Worm (Caenorhabditis elegans): ENCODE results near the gene F39E9.6.

Gene F39E9.6

DNA sequence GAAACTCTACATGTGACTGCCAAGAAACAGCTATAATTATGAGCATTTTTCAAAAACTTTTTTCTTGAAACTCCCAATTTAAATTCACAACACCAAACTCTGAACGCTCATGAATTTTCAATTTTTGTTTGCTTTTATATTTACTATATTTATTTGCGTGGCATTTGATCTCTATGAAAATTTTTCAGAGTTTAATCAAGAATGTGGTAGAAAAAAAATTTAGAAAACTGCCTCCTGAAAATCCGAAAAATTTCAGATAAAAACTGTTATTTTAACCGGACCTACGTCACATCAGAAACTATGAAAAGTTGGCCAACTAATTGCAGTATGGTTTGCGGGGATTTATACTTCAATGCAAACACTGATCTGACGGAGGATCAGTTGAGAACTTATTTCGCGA is 18.7 kb upstream of the F39E9.6 start, which contains the start of gene irld-27:
Gene irld-27, plus strand, starts transcription at position 301 of the 400 bp plus-strand sequence.
- no peak for TF ChIP-seq ceh-44 (GFP tag; IDR thresholded peaks at IDR 0.05)
- no peak for TF ChIP-seq pqm-1 (tag; optimal IDR thresholded peaks at IDR 0.05)
- no peak for TF ChIP-seq ztf-7 (tag; optimal IDR thresholded peaks at IDR 0.05)
- no peak for TF ChIP-seq F37D6.2 (tag; optimal IDR thresholded peaks at IDR 0.05)
- no peak for TF ChIP-seq tra-1 (GFP tag; IDR thresholded peaks at IDR 0.05)

DNA sequence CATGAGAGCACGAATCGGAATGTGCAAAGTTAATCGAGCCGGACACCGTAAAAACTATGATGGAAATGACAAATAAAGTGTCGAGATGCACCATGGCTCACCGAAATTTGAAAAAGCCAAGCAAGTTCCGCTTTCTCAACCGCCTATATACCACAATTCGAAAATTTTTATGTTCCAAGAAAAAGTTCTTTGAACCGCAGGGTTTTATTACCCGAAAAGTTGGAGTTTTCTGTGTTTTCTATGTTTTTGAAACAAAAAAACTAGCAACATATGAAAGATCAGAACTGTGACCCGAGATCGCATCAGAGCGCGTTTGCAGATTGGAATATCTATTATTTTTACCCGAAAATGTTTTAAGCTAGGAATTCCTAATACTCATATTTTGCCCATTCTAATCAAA is 13.8 kb upstream of the F39E9.6 start, which contains the start of gene Y46D2A.3:
Gene Y46D2A.3, minus strand, starts transcription at position 101 of the 400 bp plus-strand sequence.
- TF ChIP-seq ceh-20 (GFP tag; IDR thresholded peaks at IDR 0.05) (no peak), lsy-2 (tag; optimal IDR thresholded peaks at IDR 0.05) (no peak), dmd-8 (GFP tag; IDR thresholded peaks at IDR 0.05) (no peak), Y75B8A.6 (GFP tag; IDR thresholded peaks at IDR 0.05) (no peak), cey-2 (tag; optimal IDR thresholded peaks at IDR 0.05; ENCODE audit: borderline replicate concordance, insufficient read depth) (no peak), saeg-2 (GFP tag; IDR thresholded peaks at IDR 0.05) (no peak), zip-2 (tag; optimal IDR thresholded peaks at IDR 0.05) (no peak), set-16 (GFP tag; IDR thresholded peaks at IDR 0.05) (no peak), ceh-28 (tag; optimal IDR thresholded peaks at IDR 0.05) (no peak), mxl-2 (GFP tag; conservative IDR thresholded peaks at IDR 0.05) (no peak)

DNA sequence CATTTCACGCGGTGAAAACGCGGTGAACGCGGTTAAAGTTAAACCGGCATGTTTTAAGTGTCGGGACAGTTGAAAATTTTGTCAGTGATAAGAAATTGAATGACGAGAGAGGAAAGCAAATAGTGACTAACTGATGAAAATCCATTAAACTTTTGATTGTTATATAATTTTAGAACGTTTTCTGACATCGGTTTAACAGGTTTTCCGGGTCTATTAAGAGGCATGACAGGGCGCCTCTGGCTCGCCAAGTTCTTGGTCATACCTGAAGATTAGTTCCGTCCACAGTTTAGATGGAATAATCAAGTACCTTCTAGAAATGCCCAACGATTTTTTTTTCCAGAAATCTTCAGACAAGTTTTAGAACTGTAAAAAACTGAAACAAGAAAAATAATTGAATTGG is 9.8 kb upstream of the F39E9.6 start, which contains the start of gene Y46D2A.2:
Gene Y46D2A.2, minus strand, starts transcription at position 101 of the 400 bp plus-strand sequence.
- TF ChIP-seq aly-2 (tag; optimal IDR thresholded peaks at IDR 0.05) (no peak), duxl-1 (tag; optimal IDR thresholded peaks at IDR 0.05; ENCODE audit: poor library complexity) (no peak), mes-2 (tag; optimal IDR thresholded peaks at IDR 0.05; ENCODE audit: poor library complexity, severe bottlenecking) (no peak), aha-1 (tag) (no peak), ceh-44 (GFP tag; IDR thresholded peaks at IDR 0.05) (no peak), spr-3 (GFP tag; optimal IDR thresholded peaks at IDR 0.05) (no peak), lin-15B (tag; optimal IDR thresholded peaks at IDR 0.05) (no peak), daf-16 (GFP tag; optimal IDR thresholded peaks at IDR 0.05) (no peak), daf-16 (tag; optimal IDR thresholded peaks at IDR 0.05) (no peak), lsy-2 (tag; optimal IDR thresholded peaks at IDR 0.05) (no peak), set-16 (GFP tag; IDR thresholded peaks at IDR 0.05) (no peak), Y48G9A.11 (GFP tag; IDR thresholded peaks at IDR 0.05) (no peak), lin-38 (GFP tag; IDR thresholded peaks at IDR 0.05) (no peak), Y5F2A.4 (GFP tag; optimal IDR thresholded peaks at IDR 0.05) (no peak), zag-1 (tag; optimal IDR thresholded peaks at IDR 0.05) (no peak), mxl-2 (GFP tag; conservative IDR thresholded peaks at IDR 0.05) (no peak)

DNA sequence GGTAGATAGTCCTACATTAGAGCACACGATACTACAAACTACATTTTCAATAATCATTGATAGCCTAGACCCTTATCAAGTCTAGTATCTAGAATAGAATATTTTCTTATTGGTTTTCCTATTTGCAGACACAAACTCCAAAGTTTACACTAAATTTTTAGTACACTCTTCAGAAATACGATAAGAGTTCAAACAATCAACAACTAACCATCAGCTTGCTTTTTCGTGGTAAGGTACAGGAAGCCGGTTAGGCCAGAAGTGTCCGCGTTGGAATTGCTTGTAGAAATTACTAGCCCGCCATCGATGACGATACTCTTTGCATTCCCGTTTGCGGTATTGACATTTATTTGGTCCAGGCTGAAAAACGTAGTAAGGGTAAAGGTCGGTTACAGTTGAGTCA is 8.9 kb upstream of the F39E9.6 start, which contains the start of gene Y46D2A.1:
Gene Y46D2A.1, plus strand, starts transcription at position 301 of the 400 bp plus-strand sequence.
- no peak for TF ChIP-seq madf-9 (GFP tag; conservative IDR thresholded peaks at IDR 0.05)
- no peak for TF ChIP-seq F10B5.3 (tag; optimal IDR thresholded peaks at IDR 0.05)
- no peak for TF ChIP-seq F37D6.2 (tag; optimal IDR thresholded peaks at IDR 0.05)
- no peak for TF ChIP-seq lin-13 (GFP tag; optimal IDR thresholded peaks at IDR 0.05)
- TF ChIP-seq unc-130 (GFP tag; optimal IDR thresholded peaks at IDR 0.05): no peak
- TF ChIP-seq nhr-28 (tag; optimal IDR thresholded peaks at IDR 0.05): peak; percentile 22
- TF ChIP-seq dmd-6 (GFP tag; IDR thresholded peaks at IDR 0.05): 0 out of 2 replicates have a peak, but pooled peaks have one; percentile 12
- TF ChIP-seq dmd-9 (GFP tag; IDR thresholded peaks at IDR 0.05): no peak
- TF ChIP-seq hlh-30 (tag; optimal IDR thresholded peaks at IDR 0.05; ENCODE audit: insufficient read depth): no peak
